Worm (Caenorhabditis elegans) whole organism, mixed stage, embryonic: ENCODE data around the gene H04J21.1.

Experiments
- ceh-43 ChIP-seq: fragments of 200-800 bp; sonication (Bioruptor generic); optimal IDR thresholded peaks from 2 replicates; lab custom pipeline; 2018; ENCODE audit warnings: mild to moderate bottlenecking, missing genetic modification characterization, moderate library complexity, missing compliant biosample characterization
- cnd-1 ChIP-seq: fragments of 200-800 bp; sonication (Bioruptor generic); optimal IDR thresholded peaks from 2 replicates; lab custom pipeline; 2018; ENCODE audit warnings: mild to moderate bottlenecking, missing genetic modification characterization, missing compliant biosample characterization
- elt-3 ChIP-seq: fragments of 150-350 bp; optimal IDR thresholded peaks from 2 replicates; lab custom pipeline; 2014; ENCODE audit warnings: missing biosample characterization, missing genetic modification characterization
- pha-4 ChIP-seq: fragments of 150-350 bp; optimal IDR thresholded peaks from 2 replicates; lab custom pipeline; 2018; ENCODE audit warnings: missing biosample characterization, missing genetic modification reagents, missing genetic modification characterization
- snpc-4 ChIP-seq: fragments of 150-350 bp; optimal IDR thresholded peaks from 2 replicates; lab custom pipeline; 2014; ENCODE audit warnings: missing biosample characterization, missing genetic modification characterization
- unc-62 ChIP-seq: fragments of 150-350 bp; optimal IDR thresholded peaks from 2 replicates; lab custom pipeline; 2014; ENCODE audit warnings: missing biosample characterization, missing genetic modification reagents, missing genetic modification characterization

ce11 chrIII:2410925-2411450, 39.2 kb upstream of the H04J21.1 start, which contains the start of gene mrpl-30:
- no peak for TF ChIP-seq cnd-1 (tag; lab: Kevin White, UChicago)
- TF ChIP-seq snpc-4 (tag; lab: Kevin White, UChicago) = no peak
- no peak for TF ChIP-seq pha-4 (tag; lab: Kevin White, UChicago)
- no peak for TF ChIP-seq elt-3 (tag; lab: Kevin White, UChicago)
- TF ChIP-seq ceh-43 (GFP tag; lab: Kevin White, UChicago) = no peak
- TF ChIP-seq unc-62 (GFP tag; lab: Kevin White, UChicago) = no peak
